Worm (Caenorhabditis elegans): ENCODE data around the gene nspc-19.

DNA sequence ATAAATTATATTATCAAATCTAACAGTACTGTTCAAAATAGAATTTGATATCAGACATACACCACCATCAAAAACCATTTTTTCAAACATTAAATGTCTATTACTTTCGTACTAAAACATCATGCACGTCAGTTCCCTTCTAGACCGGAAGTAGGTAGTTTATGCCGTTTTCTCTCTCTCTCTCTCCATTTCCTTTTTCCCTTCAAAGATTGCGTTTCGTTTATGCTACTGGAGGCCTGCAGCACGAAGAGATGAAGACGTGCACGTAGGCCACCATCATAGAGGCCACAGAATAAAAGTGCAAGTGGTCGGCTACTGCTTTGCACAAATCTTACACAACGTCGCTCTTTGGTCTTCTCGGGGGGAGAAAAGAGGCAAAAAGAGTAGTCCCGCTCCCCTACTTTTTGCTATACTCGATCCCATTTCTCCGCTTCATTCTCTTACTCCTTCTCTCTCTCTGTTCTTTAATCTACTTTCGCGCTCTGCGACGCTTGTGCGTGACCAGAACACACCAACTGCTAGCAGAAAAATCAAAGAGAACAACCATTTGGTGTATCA is 33.0 kb downstream of the nspc-19 start:
- TF ChIP-seq ets-4 (GFP tag; optimal IDR thresholded peaks at IDR 0.05) (no peak), F52B5.7 (tag; optimal IDR thresholded peaks at IDR 0.05) (no peak), unc-130 (GFP tag; optimal IDR thresholded peaks at IDR 0.05) (no peak), ceh-40 (GFP tag; IDR thresholded peaks at IDR 0.05) (no peak)
